Worm (Caenorhabditis elegans): ENCODE results near the gene F56F10.2.
A peak's percentile ranks its signal among the peaks of the same experiment; 100 is the strongest.

The F56F10.2 gene

DNA sequence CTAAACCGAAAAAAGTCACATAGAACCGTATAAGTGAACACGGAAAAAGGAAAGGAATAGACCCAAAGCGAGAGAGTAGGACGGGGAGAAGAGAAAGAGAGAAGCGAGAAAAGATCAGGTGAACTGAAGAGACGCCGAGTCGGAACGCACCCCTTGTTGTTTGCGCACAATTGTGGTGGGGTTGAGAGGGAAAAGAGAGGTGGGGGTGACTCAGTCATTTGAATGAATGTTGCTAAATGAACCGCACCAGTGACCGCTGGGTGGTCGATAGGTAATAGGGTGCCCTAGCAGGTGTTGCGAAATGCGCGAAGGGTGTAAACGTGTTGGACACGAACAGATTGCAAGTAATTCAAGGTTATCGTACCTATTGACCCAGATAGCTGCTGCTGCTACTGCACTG lies 11.6 kb downstream of the F56F10.2 start, which contains the start of gene lgl-1 (continued):
- TF ChIP-seq pag-3 (tag; optimal IDR thresholded peaks at IDR 0.05; ENCODE audit: borderline replicate concordance) (no peak), K02D7.2 (tag; optimal IDR thresholded peaks at IDR 0.05) (no peak), hlh-6 (tag; optimal IDR thresholded peaks at IDR 0.05) (peak; percentile 22), C08G9.2 (tag; optimal IDR thresholded peaks at IDR 0.05) (peak; percentile 27), nhr-11 (tag; optimal IDR thresholded peaks at IDR 0.05) (no peak), ceh-31 (tag; optimal IDR thresholded peaks at IDR 0.05) (peak; percentile 85), Y22D7AL.16 (tag; optimal IDR thresholded peaks at IDR 0.05) (no peak), hlh-13 (GFP tag; optimal IDR thresholded peaks at IDR 0.05) (no peak), K09A11.1 (tag; optimal IDR thresholded peaks at IDR 0.05; ENCODE audit: insufficient read depth) (peak; percentile 43), zip-5 (tag; optimal IDR thresholded peaks at IDR 0.05) (no peak), unc-55 (GFP tag; optimal IDR thresholded peaks at IDR 0.05) (peak; percentile 46), pha-2 (tag; optimal IDR thresholded peaks at IDR 0.05) (peak; percentile 17), nhr-232 (tag; optimal IDR thresholded peaks at IDR 0.05) (no peak), hlh-8 (tag; optimal IDR thresholded peaks at IDR 0.05) (peak; percentile 16), npax-4 (tag; optimal IDR thresholded peaks at IDR 0.05) (no peak), ceh-22 (tag; optimal IDR thresholded peaks at IDR 0.05) (no peak), hlh-30 (tag; optimal IDR thresholded peaks at IDR 0.05; ENCODE audit: insufficient read depth) (peak; percentile 9), ahr-1 (tag; optimal IDR thresholded peaks at IDR 0.05) (no peak), mec-3 (tag; optimal IDR thresholded peaks at IDR 0.05; ENCODE audit: borderline replicate concordance) (no peak), pqm-1 (tag; optimal IDR thresholded peaks at IDR 0.05) (no peak), unc-3 (GFP tag; conservative IDR thresholded peaks at IDR 0.05) (no peak), unc-3 (tag; optimal IDR thresholded peaks at IDR 0.05) (no peak), ceh-30 (tag; optimal IDR thresholded peaks at IDR 0.05) (no peak), tbx-7 (tag; optimal IDR thresholded peaks at IDR 0.05) (no peak), rnt-1 (tag; optimal IDR thresholded peaks at IDR 0.05) (peak; percentile 30), ceh-48 (tag; optimal IDR thresholded peaks at IDR 0.05) (no peak), C38D4.7 (GFP tag; optimal IDR thresholded peaks at IDR 0.05) (no peak), lin-11 (tag; optimal IDR thresholded peaks at IDR 0.05) (no peak), che-1 (tag; optimal IDR thresholded peaks at IDR 0.05) (no peak), hlh-15 (tag; optimal IDR thresholded peaks at IDR 0.05) (no peak), sdc-2 (tag; optimal IDR thresholded peaks at IDR 0.05) (peak; percentile 75), T23F11.4 (GFP tag; optimal IDR thresholded peaks at IDR 0.05) (no peak), ceh-19 (GFP tag; optimal IDR thresholded peaks at IDR 0.05) (peak; percentile 36), ceh-18 (tag; optimal IDR thresholded peaks at IDR 0.05) (no peak), gmeb-2 (tag; optimal IDR thresholded peaks at IDR 0.05) (no peak), madf-2 (tag; optimal IDR thresholded peaks at IDR 0.05) (no peak), ets-4 (tag; optimal IDR thresholded peaks at IDR 0.05) (no peak)

DNA sequence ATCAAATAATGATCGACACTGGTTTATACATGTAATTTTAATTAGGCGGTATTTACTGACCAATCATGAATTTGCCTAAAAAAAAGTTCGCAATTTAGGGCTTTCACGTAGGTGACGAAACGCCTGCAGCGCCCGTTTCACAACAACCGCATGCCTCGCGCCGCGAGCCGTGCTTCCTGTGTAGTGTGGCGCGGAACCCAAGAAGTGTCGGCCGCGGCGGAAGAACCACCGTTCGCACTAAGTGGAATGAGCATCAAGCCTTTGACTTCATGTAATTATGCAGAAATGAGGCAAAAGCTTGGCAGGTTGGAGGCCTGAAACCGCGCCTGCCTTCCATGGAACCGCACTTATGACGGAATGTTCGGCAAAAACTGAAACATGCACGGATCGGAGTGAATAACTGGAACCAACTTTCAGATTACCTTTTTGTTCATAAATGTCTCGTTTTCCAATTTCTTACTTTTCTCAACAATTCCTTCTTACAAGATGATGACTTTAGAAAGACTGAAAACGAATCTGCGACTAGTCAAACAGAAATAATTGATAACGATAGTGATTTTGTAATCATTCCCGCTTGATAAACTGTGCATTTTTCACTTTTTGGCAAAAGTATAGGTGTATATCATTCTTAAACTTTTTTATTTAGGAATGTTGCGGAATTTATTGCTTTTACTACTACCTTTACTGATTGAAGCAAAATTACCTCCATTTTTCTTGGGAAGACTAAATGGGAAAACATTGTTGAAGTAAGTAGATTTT lies 12.7 kb downstream of the F56F10.2 start, which contains the start of gene F56F10.1:
TSS of gene F56F10.1 (plus strand) at position 647 of the 759 bp plus-strand sequence.
- TF ChIP-seq madf-2 (tag; optimal IDR thresholded peaks at IDR 0.05) (no peak), mec-3 (tag; optimal IDR thresholded peaks at IDR 0.05; ENCODE audit: borderline replicate concordance) (no peak), fkh-6 (tag; optimal IDR thresholded peaks at IDR 0.05) (no peak), ttx-3 (tag; optimal IDR thresholded peaks at IDR 0.05) (no peak)

DNA sequence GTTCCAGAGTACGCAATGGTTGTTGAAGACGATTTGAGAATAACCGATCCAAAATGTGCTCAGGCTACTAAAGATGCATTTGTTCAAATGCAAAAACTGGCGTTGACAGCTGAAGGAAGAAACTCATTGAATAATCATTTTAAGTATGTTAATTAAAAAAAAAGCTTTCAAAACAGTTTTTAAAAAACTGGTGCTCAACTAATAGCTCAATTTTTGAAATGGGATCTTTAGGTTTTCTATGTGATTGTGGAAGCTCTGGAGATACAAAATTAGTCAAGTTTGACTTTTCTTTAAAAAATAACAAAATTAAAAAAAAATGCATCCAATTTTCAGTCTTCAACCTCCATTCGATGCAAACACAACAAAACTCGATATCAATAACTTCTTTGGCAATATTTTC lies 14.2 kb downstream of the F56F10.2 start:
- no peak for TF ChIP-seq ceh-31 (tag; optimal IDR thresholded peaks at IDR 0.05)
- TF ChIP-seq T23F11.4 (GFP tag; optimal IDR thresholded peaks at IDR 0.05) = no peak
- no peak for TF ChIP-seq K09A11.1 (tag; optimal IDR thresholded peaks at IDR 0.05; ENCODE audit: insufficient read depth)
- no peak for TF ChIP-seq ceh-19 (GFP tag; optimal IDR thresholded peaks at IDR 0.05)
- TF ChIP-seq gmeb-2 (tag; optimal IDR thresholded peaks at IDR 0.05) = no peak
- no peak for TF ChIP-seq lim-6 (tag; optimal IDR thresholded peaks at IDR 0.05)
- TF ChIP-seq ceh-18 (tag; optimal IDR thresholded peaks at IDR 0.05) = no peak
- TF ChIP-seq sdc-2 (tag; optimal IDR thresholded peaks at IDR 0.05) = no peak
- no peak for TF ChIP-seq sox-2 (GFP tag; IDR thresholded peaks at IDR 0.05)
- no peak for TF ChIP-seq unc-3 (GFP tag; conservative IDR thresholded peaks at IDR 0.05)
- no peak for TF ChIP-seq unc-3 (tag; optimal IDR thresholded peaks at IDR 0.05)
- no peak for TF ChIP-seq unc-86 (tag; optimal IDR thresholded peaks at IDR 0.05)
- no peak for TF ChIP-seq dve-1 (tag; optimal IDR thresholded peaks at IDR 0.05)
